Fruit fly (Drosophila melanogaster): Measurements from ENCODE around the gene CG3744.

CG3744 gene

DNA sequence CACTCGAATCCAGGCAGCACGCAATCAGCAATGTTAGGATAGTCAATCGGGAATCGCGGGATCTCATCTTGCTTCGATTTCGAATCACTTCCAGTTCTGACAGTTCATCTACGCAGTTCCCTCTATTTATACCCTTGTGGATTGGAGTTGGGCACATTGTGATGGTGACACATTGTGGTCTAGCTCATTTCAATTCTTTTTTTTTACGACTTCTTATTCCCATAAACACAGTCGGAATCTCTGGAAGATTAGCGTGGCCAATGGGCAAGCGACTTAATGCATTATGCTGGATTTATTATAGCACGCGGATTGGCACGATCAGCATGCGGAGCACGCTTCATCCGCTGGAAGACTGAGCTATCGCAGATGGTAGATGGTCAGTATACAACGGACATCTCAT, 14.4 kb downstream of the CG3744 start, which contains the start of gene CG13640:
TSS of gene CG13640 (minus strand) at position 101 of the 400 bp plus-strand sequence.
- TF ChIP-seq TFAM (GFP tag; optimal IDR thresholded peaks at IDR 0.05), result no peak
- TF ChIP-seq CG9797 (GFP tag; optimal IDR thresholded peaks at IDR 0.05), result no peak
- TF ChIP-seq vvl (GFP tag; IDR thresholded peaks at IDR 0.05), result 0 out of 2 replicates have a peak, but pooled peaks have one; percentile 24
- peak; percentile 7 for TF ChIP-seq Med (GFP tag)

DNA sequence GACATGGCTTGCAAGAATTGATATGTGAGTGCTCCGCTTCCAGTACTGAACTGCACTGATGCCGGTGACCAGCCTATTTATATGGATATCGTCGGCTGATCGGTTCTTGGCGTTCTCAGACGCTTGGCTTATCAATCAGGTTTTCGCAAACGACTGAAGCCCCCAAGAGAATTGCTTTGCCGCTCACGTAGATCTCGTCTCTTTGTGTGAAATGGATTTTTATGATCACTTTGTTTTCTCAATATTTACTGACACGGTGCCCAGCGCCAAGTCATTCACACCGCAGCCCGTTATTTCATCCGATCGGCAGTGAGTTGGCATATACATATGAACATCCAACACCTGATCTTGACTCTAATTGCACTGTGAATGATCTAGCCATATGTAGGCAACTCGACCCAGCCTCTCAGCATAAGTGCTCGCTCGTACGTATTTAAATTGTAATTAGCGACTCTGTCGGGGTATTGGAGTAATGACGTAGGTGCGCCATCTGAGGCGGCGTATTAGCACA, 16.1 kb downstream of the CG3744 start, which contains the start of gene CG13639:
TSS of gene CG13639 (minus strand) at position 51 of the 511 bp plus-strand sequence.
- 0 out of 4 replicates have a peak, but pooled peaks have one; percentile 48 for TF ChIP-seq chinmo (GFP tag; IDR thresholded peaks at IDR 0.05; ENCODE audit: partially characterized antibody)
- 0 out of 2 replicates have a peak, but pooled peaks have one; percentile 5 for TF ChIP-seq CG14441 (GFP tag; IDR thresholded peaks at IDR 0.05)
- no peak for TF ChIP-seq insv (GFP tag; optimal IDR thresholded peaks at IDR 0.05)
- no peak for TF ChIP-seq HLHmδ (GFP tag; optimal IDR thresholded peaks at IDR 0.05)
- TF ChIP-seq slbo (GFP tag; IDR thresholded peaks at IDR 0.05), result no peak
- TF ChIP-seq CG1832 (GFP tag; optimal IDR thresholded peaks at IDR 0.05), result no peak
- no peak for TF ChIP-seq CG16779 (GFP tag; IDR thresholded peaks at IDR 0.05)
- TF ChIP-seq row (GFP tag; IDR thresholded peaks at IDR 0.05), result 0 out of 3 replicates have a peak, but pooled peaks have one; percentile 34
- TF ChIP-seq unc-4 (GFP tag; IDR thresholded peaks at IDR 0.05; ENCODE audit: partially characterized antibody), result no peak

DNA sequence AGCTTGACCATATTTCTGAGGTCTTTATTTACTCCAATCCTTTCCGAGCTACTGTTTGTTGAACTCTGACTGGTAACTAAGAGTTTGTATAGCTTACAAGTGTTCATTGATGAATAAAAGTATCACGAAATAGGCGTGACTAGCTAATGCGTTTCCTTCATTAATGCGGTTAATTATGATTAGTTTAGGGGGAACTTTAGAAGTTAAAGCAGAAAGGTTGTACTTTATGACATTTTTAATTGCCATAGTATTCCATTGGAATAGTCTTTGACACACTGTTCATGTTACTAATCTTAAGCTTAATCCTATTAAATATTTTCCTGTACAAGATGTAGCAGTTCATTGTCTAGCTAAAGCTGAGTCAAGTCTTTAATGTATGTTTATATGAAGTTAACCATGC, 16.8 kb downstream of the CG3744 start, which contains the start of gene ppk22:
TSS of gene ppk22 (minus strand) at position 101 of the 400 bp plus-strand sequence.
- TF ChIP-seq Bdp1 (GFP tag; optimal IDR thresholded peaks at IDR 0.05), result no peak
- TF ChIP-seq Myb (GFP tag; optimal IDR thresholded peaks at IDR 0.05), result no peak
- TF ChIP-seq dmrt99B (tag; optimal IDR thresholded peaks at IDR 0.05), result no peak

DNA sequence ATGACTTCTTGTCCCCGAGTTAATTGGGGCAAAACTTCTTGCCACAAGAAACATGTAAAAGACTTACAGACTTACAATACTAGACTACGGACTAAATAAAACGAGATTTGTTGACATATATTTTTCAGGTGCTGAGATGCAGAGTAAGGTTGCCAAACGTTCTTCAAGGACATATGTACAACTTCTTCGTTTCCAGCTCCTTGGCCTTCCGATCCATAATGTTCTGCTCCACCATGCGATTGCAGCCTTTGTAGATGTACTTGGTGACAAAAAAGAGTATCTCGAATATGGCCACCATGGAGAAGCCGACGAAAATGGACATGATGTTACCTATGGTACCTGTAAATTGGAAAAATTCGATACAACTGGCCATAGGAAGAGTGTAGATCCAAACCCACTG, 19.0 kb downstream of the CG3744 start, which contains the start of gene CAH4:
TSS of gene CAH4 (minus strand) at position 101 of the 400 bp plus-strand sequence.
- no peak for TF ChIP-seq bcd (GFP tag; optimal IDR thresholded peaks at IDR 0.05)
- TF ChIP-seq usp (GFP tag; optimal IDR thresholded peaks at IDR 0.05), result no peak
- TF ChIP-seq chm (GFP tag; IDR thresholded peaks at IDR 0.05), result no peak
- no peak for TF ChIP-seq CG14050 (GFP tag; IDR thresholded peaks at IDR 0.05)
- no peak for TF ChIP-seq lov (optimal IDR thresholded peaks at IDR 0.05)
- no peak for TF ChIP-seq lov (GFP tag; IDR thresholded peaks at IDR 0.05)
- TF ChIP-seq ranshi (GFP tag; IDR thresholded peaks at IDR 0.05), result no peak
- TF ChIP-seq vvl (GFP tag; IDR thresholded peaks at IDR 0.05), result no peak
- no peak for TF ChIP-seq CG16813 (GFP tag; IDR thresholded peaks at IDR 0.05; ENCODE audit: partially characterized antibody)
- no peak for TF ChIP-seq Tbp (GFP tag; optimal IDR thresholded peaks at IDR 0.05)
- no peak for TF ChIP-seq gcm2 (GFP tag; optimal IDR thresholded peaks at IDR 0.05)
- no peak for TF ChIP-seq mam (GFP tag; optimal IDR thresholded peaks at IDR 0.05)

DNA sequence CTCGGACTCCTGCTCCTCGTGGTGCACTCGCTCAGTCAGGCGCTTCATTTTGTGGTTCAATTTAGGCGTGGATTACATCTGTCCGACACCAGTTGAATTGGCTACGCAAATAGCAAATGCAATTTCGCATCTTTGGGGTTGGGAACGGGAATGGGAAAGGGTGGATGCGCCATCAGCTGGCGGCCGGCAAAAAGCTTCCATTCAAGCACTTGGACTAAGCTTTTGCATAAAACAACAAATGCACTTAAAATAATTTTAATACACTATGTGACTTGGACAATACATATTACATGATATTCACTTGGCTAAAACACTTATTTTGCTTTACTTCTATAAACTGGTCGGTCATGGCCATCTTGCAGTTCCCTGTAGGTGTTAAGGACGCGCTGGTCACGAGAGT, 20.3 kb downstream of the CG3744 start, which contains the start of gene HDAC11:
TSS of gene HDAC11 (minus strand) at position 101 of the 400 bp plus-strand sequence.
- no peak for TF ChIP-seq HHEX (GFP tag; optimal IDR thresholded peaks at IDR 0.05)
- no peak for TF ChIP-seq aop (GFP tag; IDR thresholded peaks at IDR 0.05)
- no peak for TF ChIP-seq Spps (tag; optimal IDR thresholded peaks at IDR 0.05)
- no peak for TF ChIP-seq toy (GFP tag; IDR thresholded peaks at IDR 0.05)
- TF ChIP-seq knrl (GFP tag; IDR thresholded peaks at IDR 0.05; ENCODE audit: partially characterized antibody), result no peak
- TF ChIP-seq CG15514 (GFP tag; optimal IDR thresholded peaks at IDR 0.05), result no peak
- no peak for TF ChIP-seq stwl (tag; optimal IDR thresholded peaks at IDR 0.05)
- TF ChIP-seq Ets97D (GFP tag; optimal IDR thresholded peaks at IDR 0.05), result no peak
- no peak for TF ChIP-seq CG16779 (GFP tag; IDR thresholded peaks at IDR 0.05)
- no peak for TF ChIP-seq sr (GFP tag; IDR thresholded peaks at IDR 0.05)
- no peak for TF ChIP-seq chn (GFP tag; optimal IDR thresholded peaks at IDR 0.05)
- TF ChIP-seq kay (GFP tag; optimal IDR thresholded peaks at IDR 0.05), result no peak

Measured in whole organism, embryonic.